Worm (Caenorhabditis elegans) whole organism, L4 larva: Measurements from ENCODE around the gene ssp-36.

Source experiments
- Y48G9A.11 ChIP-seq: fragments of 200-800 bp; sonication (Bioruptor generic); IDR thresholded peaks from 2 replicates; pipeline ENCODE4 v1.3.6; 2022; ENCODE audit warnings: missing genetic modification reagents, missing genetic modification characterization, missing compliant biosample characterization
- aly-2 ChIP-seq: sonication (generic microtip); optimal IDR thresholded peaks from 2 replicates; lab custom pipeline; 2018; ENCODE audit warnings: missing biosample characterization, missing genetic modification characterization
- lin-13 ChIP-seq: fragments of 150-350 bp; optimal IDR thresholded peaks from 2 replicates; lab custom pipeline; 2014; ENCODE audit warnings: missing biosample characterization, missing genetic modification reagents, missing genetic modification characterization
- lin-38 ChIP-seq: fragments of 200-800 bp; sonication (Bioruptor generic); IDR thresholded peaks from 2 replicates; pipeline ENCODE4 v1.3.6; 2022; ENCODE audit warnings: missing genetic modification reagents, missing genetic modification characterization, missing compliant biosample characterization
- nhr-76 ChIP-seq: fragments of 150-350 bp; optimal IDR thresholded peaks from 2 replicates; lab custom pipeline; 2014; ENCODE audit warnings: missing biosample characterization, missing genetic modification characterization
- rbr-2 ChIP-seq: sonication (generic microtip); optimal IDR thresholded peaks from 2 replicates; lab custom pipeline; 2016; ENCODE audit warnings: missing genotype, missing genetic modification characterization, missing compliant biosample characterization
- snpc-4 ChIP-seq: fragments of 150-350 bp; optimal IDR thresholded peaks from 2 replicates; lab custom pipeline; 2014; ENCODE audit warnings: missing biosample characterization, missing genetic modification characterization
- spr-3 ChIP-seq: fragments of 200-800 bp; sonication (Bioruptor generic); optimal IDR thresholded peaks from 2 replicates; lab custom pipeline; 2018; ENCODE audit warnings: mild to moderate bottlenecking, missing genetic modification characterization, missing compliant biosample characterization

DNA sequence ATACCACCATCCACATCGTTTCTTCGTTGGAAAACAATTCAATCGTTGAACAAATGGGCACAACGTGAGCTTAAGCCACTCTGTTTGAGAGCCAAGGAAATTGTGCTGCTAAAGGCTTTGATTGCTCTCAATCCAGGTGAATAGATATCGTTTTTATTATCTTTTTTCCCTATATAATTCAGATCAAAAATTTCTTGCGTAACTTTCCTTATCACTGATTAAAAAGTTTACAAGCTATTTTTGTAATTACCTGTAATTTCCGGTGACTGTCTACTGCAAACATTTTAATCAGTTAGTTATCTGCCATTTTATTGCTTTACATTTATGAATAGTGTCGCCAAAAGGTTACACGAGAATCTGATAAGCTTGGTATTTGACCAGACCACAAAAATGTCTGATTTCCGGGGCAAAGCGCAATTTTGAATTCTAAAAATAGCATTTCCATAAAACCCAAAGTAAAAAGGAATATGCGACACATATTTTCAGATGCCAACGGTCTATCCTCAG lies 3.4 kb downstream of the ssp-36 start:
- TF ChIP-seq snpc-4 (no peak), spr-3 (no peak), lin-13 (GFP tag; lab: Kevin White, UChicago) (no peak), lin-38 (GFP tag; lab: Robert Waterston, UW) (no peak), rbr-2 (tag; lab: Kevin White, UChicago) (no peak), Y48G9A.11 (no peak), aly-2 (tag; lab: Kevin White, UChicago) (no peak), nhr-76 (tag; lab: Kevin White, UChicago) (no peak)
